Worm (Caenorhabditis elegans): ENCODE measurements around the gene col-165.
A peak's percentile ranks its signal among the peaks of the same experiment; 100 is the strongest.

Gene col-165

DNA sequence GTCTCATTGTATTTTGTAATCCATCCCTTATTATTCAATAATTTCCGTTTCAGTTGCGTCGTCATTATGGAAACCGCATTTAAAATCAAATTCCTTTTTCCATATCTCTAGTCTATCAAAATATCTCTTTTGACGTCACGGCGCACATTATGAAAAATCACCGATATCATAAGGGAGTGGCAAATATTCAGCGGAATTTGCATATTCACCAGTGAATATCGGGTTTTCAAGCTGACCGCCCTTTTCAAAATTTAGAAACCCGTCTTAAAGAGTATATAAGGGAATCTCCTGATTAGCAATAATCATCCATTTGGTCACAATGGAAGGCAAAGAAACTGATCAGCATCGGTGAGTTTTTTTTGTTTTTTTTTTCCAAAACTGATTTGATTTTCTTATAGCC, at the start of gene col-165:
Gene col-165 (plus strand): TSS at position 301 of the 400 bp plus-strand sequence.
- TF ChIP-seq ceh-36 (tag; optimal IDR thresholded peaks at IDR 0.05): no peak
- no peak for TF ChIP-seq aly-1 (tag; optimal IDR thresholded peaks at IDR 0.05)
- TF ChIP-seq F13C5.2 (tag; optimal IDR thresholded peaks at IDR 0.05): no peak
- no peak for TF ChIP-seq scrt-1 (GFP tag; IDR thresholded peaks at IDR 0.05)
- no peak for TF ChIP-seq tra-4 (tag; optimal IDR thresholded peaks at IDR 0.05)
- no peak for TF ChIP-seq pes-1 (GFP tag; IDR thresholded peaks at IDR 0.05)
- TF ChIP-seq tbx-11 (GFP tag; IDR thresholded peaks at IDR 0.05): no peak
- no peak for TF ChIP-seq ets-7 (tag; optimal IDR thresholded peaks at IDR 0.05)
- no peak for TF ChIP-seq ceh-13 (GFP tag; optimal IDR thresholded peaks at IDR 0.05)
- no peak for TF ChIP-seq hmg-4 (GFP tag; optimal IDR thresholded peaks at IDR 0.05)
- no peak for TF ChIP-seq sea-1 (GFP tag; conservative IDR thresholded peaks at IDR 0.05)
- TF ChIP-seq B0310.2 (tag; optimal IDR thresholded peaks at IDR 0.05): no peak
- TF ChIP-seq ama-1 (optimal IDR thresholded peaks at IDR 0.05): no peak
- TF ChIP-seq tbx-37 (GFP tag; conservative IDR thresholded peaks at IDR 0.05): no peak
- TF ChIP-seq hmbx-1 (tag; optimal IDR thresholded peaks at IDR 0.05): no peak
- no peak for TF ChIP-seq flt-1 (GFP tag; IDR thresholded peaks at IDR 0.05)
- no peak for TF ChIP-seq hnd-1 (tag; optimal IDR thresholded peaks at IDR 0.05)

DNA sequence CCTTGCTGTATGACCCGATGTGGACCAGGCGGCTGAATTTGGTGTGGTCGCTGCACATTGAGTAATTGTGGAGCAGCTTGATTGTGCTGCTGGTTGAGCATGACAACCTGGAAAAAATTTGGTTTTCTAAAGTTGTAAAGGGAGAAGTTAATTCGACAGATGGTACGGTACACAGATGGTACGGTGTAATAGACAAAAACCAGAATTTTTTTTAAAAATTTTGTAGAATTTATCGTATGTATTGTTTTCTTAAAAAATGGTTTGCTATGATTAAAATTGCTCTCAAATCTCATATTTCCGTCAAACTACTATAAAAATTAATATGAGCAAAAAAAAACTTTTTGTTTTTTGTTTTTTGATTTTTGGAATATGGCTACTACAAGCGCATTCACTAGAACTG, 46.6 kb upstream of the col-165 start, which contains the start of gene pqn-15:
Gene pqn-15 (minus strand): TSS at position 101 of the 400 bp plus-strand sequence.
- no peak for TF ChIP-seq pes-1 (GFP tag; IDR thresholded peaks at IDR 0.05)
- no peak for TF ChIP-seq ceh-13 (GFP tag; optimal IDR thresholded peaks at IDR 0.05)
- TF ChIP-seq ama-1 (optimal IDR thresholded peaks at IDR 0.05): no peak
- TF ChIP-seq scrt-1 (GFP tag; IDR thresholded peaks at IDR 0.05): no peak
- TF ChIP-seq B0310.2 (tag; optimal IDR thresholded peaks at IDR 0.05): no peak
- no peak for TF ChIP-seq flt-1 (GFP tag; IDR thresholded peaks at IDR 0.05)
- no peak for TF ChIP-seq hmbx-1 (tag; optimal IDR thresholded peaks at IDR 0.05)
- TF ChIP-seq F13C5.2 (tag; optimal IDR thresholded peaks at IDR 0.05): no peak
- TF ChIP-seq aly-1 (tag; optimal IDR thresholded peaks at IDR 0.05): no peak
- TF ChIP-seq tbx-11 (GFP tag; IDR thresholded peaks at IDR 0.05): no peak
- TF ChIP-seq ceh-36 (tag; optimal IDR thresholded peaks at IDR 0.05): no peak
- TF ChIP-seq hnd-1 (tag; optimal IDR thresholded peaks at IDR 0.05): no peak
- TF ChIP-seq hmg-4 (GFP tag; optimal IDR thresholded peaks at IDR 0.05): no peak
- no peak for TF ChIP-seq sea-1 (GFP tag; conservative IDR thresholded peaks at IDR 0.05)
- no peak for TF ChIP-seq ets-7 (tag; optimal IDR thresholded peaks at IDR 0.05)
- TF ChIP-seq tra-4 (tag; optimal IDR thresholded peaks at IDR 0.05): no peak

DNA sequence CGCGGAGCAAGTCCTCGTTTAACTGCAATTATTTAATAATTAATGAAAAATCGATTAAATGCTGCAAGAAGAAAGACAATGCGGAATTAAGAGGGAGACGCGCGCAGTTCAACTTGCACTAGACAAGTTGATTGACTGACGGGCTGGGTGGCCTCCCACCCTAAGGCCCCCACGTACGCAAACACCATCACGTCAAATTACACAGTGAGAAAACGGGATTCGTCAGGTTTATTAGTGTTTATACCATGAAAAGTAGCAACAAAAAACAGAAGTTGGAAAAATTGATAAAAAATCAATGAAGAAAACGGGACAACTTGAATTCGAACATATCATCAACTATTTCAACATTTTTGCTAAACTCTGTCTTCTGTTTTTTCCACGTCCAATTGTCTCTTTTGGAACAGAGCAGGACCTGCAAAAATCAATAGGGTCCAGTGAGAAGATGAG, 45.8 kb upstream of the col-165 start:
- TF ChIP-seq tbx-37 (GFP tag; conservative IDR thresholded peaks at IDR 0.05) (peak; percentile 36; the same call in 1 of the 2 replicates), ceh-36 (tag; optimal IDR thresholded peaks at IDR 0.05) (peak; percentile 12), hnd-1 (tag; optimal IDR thresholded peaks at IDR 0.05) (no peak), sea-1 (GFP tag; conservative IDR thresholded peaks at IDR 0.05) (no peak), aly-1 (tag; optimal IDR thresholded peaks at IDR 0.05) (no peak), hmg-4 (GFP tag; optimal IDR thresholded peaks at IDR 0.05) (no peak)

DNA sequence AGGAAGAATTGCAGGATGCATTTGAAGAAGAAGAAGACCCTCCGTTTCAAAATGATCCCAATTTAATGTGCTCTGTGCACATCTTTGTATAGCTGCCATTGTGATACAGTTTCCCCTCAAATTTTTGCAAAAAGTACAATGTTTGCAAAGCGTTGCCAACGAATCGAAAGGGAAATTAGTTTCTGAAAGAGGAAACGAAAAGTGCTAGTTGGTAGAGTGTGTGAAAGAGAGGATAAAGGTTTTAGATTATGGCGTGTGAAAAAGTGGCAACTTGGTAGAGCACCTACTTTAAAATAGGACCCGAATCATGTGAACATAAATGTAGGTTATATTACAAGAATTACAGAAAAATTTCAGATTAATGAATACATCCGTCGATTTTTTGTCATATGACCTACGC, 41.8 kb upstream of the col-165 start, which contains the start of gene C52B9.8:
Gene C52B9.8 (minus strand): TSS at position 101 of the 400 bp plus-strand sequence.
- TF ChIP-seq hmbx-1 (tag; optimal IDR thresholded peaks at IDR 0.05): no peak
- no peak for TF ChIP-seq ama-1 (optimal IDR thresholded peaks at IDR 0.05)
- no peak for TF ChIP-seq flt-1 (GFP tag; IDR thresholded peaks at IDR 0.05)
- TF ChIP-seq aly-1 (tag; optimal IDR thresholded peaks at IDR 0.05): no peak
- TF ChIP-seq scrt-1 (GFP tag; IDR thresholded peaks at IDR 0.05): no peak
- TF ChIP-seq sea-1 (GFP tag; conservative IDR thresholded peaks at IDR 0.05): no peak
- TF ChIP-seq ceh-36 (tag; optimal IDR thresholded peaks at IDR 0.05): no peak
- no peak for TF ChIP-seq tbx-11 (GFP tag; IDR thresholded peaks at IDR 0.05)
- no peak for TF ChIP-seq hmg-4 (GFP tag; optimal IDR thresholded peaks at IDR 0.05)
- no peak for TF ChIP-seq B0310.2 (tag; optimal IDR thresholded peaks at IDR 0.05)

DNA sequence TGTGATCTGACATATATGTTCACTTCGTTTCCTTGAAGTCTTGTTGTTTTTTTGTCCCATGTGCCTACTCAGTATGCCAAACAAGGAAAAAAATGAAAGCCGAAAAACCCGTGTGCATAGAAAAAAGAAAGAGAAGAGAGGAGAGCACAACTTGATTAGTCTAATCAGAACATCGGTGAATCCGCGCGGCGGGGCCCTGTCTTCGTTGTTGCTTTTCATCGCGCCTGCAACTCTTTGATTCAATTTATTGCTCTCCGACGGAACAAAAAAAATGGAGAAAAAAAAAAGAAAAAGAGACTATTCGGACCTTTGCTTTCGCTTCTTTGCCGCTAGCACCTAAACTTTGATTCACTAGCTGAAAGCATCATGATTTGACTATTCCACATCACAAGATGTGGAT, 38.5 kb upstream of the col-165 start:
- TF ChIP-seq hmg-4 (GFP tag; optimal IDR thresholded peaks at IDR 0.05): no peak
- no peak for TF ChIP-seq tra-4 (tag; optimal IDR thresholded peaks at IDR 0.05)
- TF ChIP-seq sea-1 (GFP tag; conservative IDR thresholded peaks at IDR 0.05): no peak
- no peak for TF ChIP-seq scrt-1 (GFP tag; IDR thresholded peaks at IDR 0.05)
- no peak for TF ChIP-seq tbx-11 (GFP tag; IDR thresholded peaks at IDR 0.05)
- TF ChIP-seq pes-1 (GFP tag; IDR thresholded peaks at IDR 0.05): no peak
- no peak for TF ChIP-seq ets-7 (tag; optimal IDR thresholded peaks at IDR 0.05)
- TF ChIP-seq hnd-1 (tag; optimal IDR thresholded peaks at IDR 0.05): no peak

DNA sequence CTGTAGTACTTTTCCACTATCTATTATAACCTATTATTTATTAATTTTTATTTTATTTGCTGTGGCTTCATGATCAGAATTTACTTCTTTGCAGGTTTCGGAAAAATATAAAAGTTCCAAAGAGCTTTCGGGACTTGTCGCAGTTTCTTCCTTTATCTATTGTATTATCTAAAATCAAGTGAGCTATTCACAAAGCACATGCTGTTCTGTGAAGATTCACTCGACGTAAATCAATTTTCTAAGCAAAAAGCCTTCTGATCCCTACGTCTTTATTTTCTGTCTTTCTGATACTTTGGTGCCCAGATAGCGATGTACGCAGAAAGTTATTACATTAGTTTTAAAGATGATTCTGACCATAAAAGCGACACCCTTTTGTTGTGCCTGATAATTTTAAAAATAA, 36.3 kb upstream of the col-165 start:
- TF ChIP-seq pes-1 (GFP tag; IDR thresholded peaks at IDR 0.05): no peak
- no peak for TF ChIP-seq hmbx-1 (tag; optimal IDR thresholded peaks at IDR 0.05)
- no peak for TF ChIP-seq ama-1 (optimal IDR thresholded peaks at IDR 0.05)
- no peak for TF ChIP-seq flt-1 (GFP tag; IDR thresholded peaks at IDR 0.05)
- no peak for TF ChIP-seq ets-7 (tag; optimal IDR thresholded peaks at IDR 0.05)
- TF ChIP-seq hnd-1 (tag; optimal IDR thresholded peaks at IDR 0.05): no peak
- no peak for TF ChIP-seq F13C5.2 (tag; optimal IDR thresholded peaks at IDR 0.05)
- no peak for TF ChIP-seq ceh-13 (GFP tag; optimal IDR thresholded peaks at IDR 0.05)
- TF ChIP-seq sea-1 (GFP tag; conservative IDR thresholded peaks at IDR 0.05): no peak
- no peak for TF ChIP-seq tra-4 (tag; optimal IDR thresholded peaks at IDR 0.05)
- no peak for TF ChIP-seq B0310.2 (tag; optimal IDR thresholded peaks at IDR 0.05)
- TF ChIP-seq tbx-37 (GFP tag; conservative IDR thresholded peaks at IDR 0.05): no peak
- no peak for TF ChIP-seq scrt-1 (GFP tag; IDR thresholded peaks at IDR 0.05)
- TF ChIP-seq aly-1 (tag; optimal IDR thresholded peaks at IDR 0.05): no peak
- no peak for TF ChIP-seq hmg-4 (GFP tag; optimal IDR thresholded peaks at IDR 0.05)
- TF ChIP-seq tbx-11 (GFP tag; IDR thresholded peaks at IDR 0.05): no peak

DNA sequence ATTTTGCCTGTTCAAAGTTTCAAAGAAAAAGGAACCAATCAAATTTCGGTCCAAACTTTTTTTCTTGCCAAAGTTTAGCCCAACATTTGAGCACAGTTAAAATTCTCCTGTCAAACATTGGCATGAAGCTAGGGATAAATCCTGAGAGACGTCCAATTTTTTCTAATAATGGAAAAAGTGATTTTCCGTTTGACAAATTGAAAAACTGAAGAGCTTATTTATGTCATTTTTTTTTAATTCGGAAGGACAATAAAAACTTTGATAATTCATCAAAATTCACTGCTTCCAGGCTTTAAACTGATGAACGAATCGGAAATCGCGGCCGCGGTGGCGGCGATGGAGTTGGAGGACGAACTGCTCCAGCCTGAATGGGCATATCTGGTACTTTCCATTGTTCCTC, 32.9 kb upstream of the col-165 start, which contains the start of gene dop-6:
Gene dop-6 (plus strand): TSS at position 301 of the 400 bp plus-strand sequence.
- TF ChIP-seq tra-4 (tag; optimal IDR thresholded peaks at IDR 0.05): no peak
- TF ChIP-seq hmg-4 (GFP tag; optimal IDR thresholded peaks at IDR 0.05): no peak
- no peak for TF ChIP-seq aly-1 (tag; optimal IDR thresholded peaks at IDR 0.05)
- no peak for TF ChIP-seq ceh-36 (tag; optimal IDR thresholded peaks at IDR 0.05)
- no peak for TF ChIP-seq scrt-1 (GFP tag; IDR thresholded peaks at IDR 0.05)
- no peak for TF ChIP-seq flt-1 (GFP tag; IDR thresholded peaks at IDR 0.05)
- TF ChIP-seq hnd-1 (tag; optimal IDR thresholded peaks at IDR 0.05): no peak
- TF ChIP-seq ceh-13 (GFP tag; optimal IDR thresholded peaks at IDR 0.05): no peak
- TF ChIP-seq sea-1 (GFP tag; conservative IDR thresholded peaks at IDR 0.05): no peak
- TF ChIP-seq B0310.2 (tag; optimal IDR thresholded peaks at IDR 0.05): no peak
- no peak for TF ChIP-seq tbx-11 (GFP tag; IDR thresholded peaks at IDR 0.05)
- TF ChIP-seq pes-1 (GFP tag; IDR thresholded peaks at IDR 0.05): no peak
